Worm (Caenorhabditis elegans) whole organism, young adult: ENCODE data around the gene sams-1.

Source experiments
- B0336.3 ChIP-seq: fragments of 200-800 bp; sonication (Bioruptor generic); IDR thresholded peaks from 2 replicates; pipeline ENCODE4 v1.3.6; 2022; ENCODE audit warnings: missing genetic modification characterization, missing compliant biosample characterization
- F10E7.11 ChIP-seq: sonication (generic microtip); optimal IDR thresholded peaks from 2 replicates; lab custom pipeline; 2017; ENCODE audit warnings: mild to moderate bottlenecking, missing genetic modification characterization, moderate library complexity, missing compliant biosample characterization
- F23B12.7 ChIP-seq: sonication (generic microtip); optimal IDR thresholded peaks from 2 replicates; lab custom pipeline; 2017; ENCODE audit warnings: missing genetic modification characterization, mild to moderate bottlenecking, missing compliant biosample characterization, antibody characterized with exemption, moderate library complexity; ENCODE audit not compliant: insufficient read depth
- F33H1.4 ChIP-seq: fragments of 200-800 bp; sonication (Bioruptor generic); IDR thresholded peaks from 2 replicates; pipeline ENCODE4 v1.3.6; 2022; ENCODE audit warnings: missing genetic modification reagents, missing genetic modification characterization, missing compliant biosample characterization
- F39B2.1 ChIP-seq: fragments of 200-800 bp; sonication (Bioruptor generic); IDR thresholded peaks from 2 replicates; pipeline ENCODE4 v1.3.6; 2022; ENCODE audit warnings: missing genetic modification reagents, missing genetic modification characterization, missing compliant biosample characterization
- F57A8.1 ChIP-seq: fragments of 200-800 bp; sonication (Bioruptor generic); optimal IDR thresholded peaks from 2 replicates; lab custom pipeline; 2018; ENCODE audit warnings: mild to moderate bottlenecking, missing genetic modification characterization, moderate library complexity, missing compliant biosample characterization
- K11D2.4 ChIP-seq: fragments of 200-800 bp; sonication (Bioruptor generic); IDR thresholded peaks from 2 replicates; pipeline ENCODE4 v1.3.6; 2022; ENCODE audit warnings: missing genetic modification reagents, missing genetic modification characterization, missing compliant biosample characterization
- Y79H2A.3 ChIP-seq: fragments of 200-800 bp; sonication (Bioruptor generic); conservative IDR thresholded peaks from 2 replicates; pipeline ENCODE4 v1.3.6; 2022; ENCODE audit warnings: missing genetic modification reagents, missing genetic modification characterization, missing compliant biosample characterization
- ZK185.1 ChIP-seq: sonication (generic microtip); optimal IDR thresholded peaks from 2 replicates; lab custom pipeline; 2016; ENCODE audit warnings: mild to moderate bottlenecking, missing genetic modification characterization, missing compliant biosample characterization; ENCODE audit not compliant: poor library complexity, severe bottlenecking
- atf-7 ChIP-seq: sonication (generic microtip); optimal IDR thresholded peaks from 2 replicates; lab custom pipeline; 2017; ENCODE audit warnings: mild to moderate bottlenecking, missing genetic modification characterization, missing compliant biosample characterization
- attf-6 ChIP-seq: fragments of 200-800 bp; sonication (Bioruptor generic); IDR thresholded peaks from 2 replicates; pipeline ENCODE4 v1.3.6; 2022; ENCODE audit warnings: missing genetic modification reagents, missing genetic modification characterization, missing compliant biosample characterization
- cebp-2 ChIP-seq: fragments of 200-800 bp; sonication (Bioruptor generic); IDR thresholded peaks from 2 replicates; pipeline ENCODE4 v1.3.6; 2022; ENCODE audit warnings: missing genetic modification characterization, missing compliant biosample characterization
- ceh-100 ChIP-seq: fragments of 200-800 bp; sonication (Bioruptor generic); IDR thresholded peaks from 2 replicates; pipeline ENCODE4 v1.3.6; 2022; ENCODE audit warnings: missing genetic modification reagents, missing genetic modification characterization, missing compliant biosample characterization
- ceh-27 ChIP-seq: fragments of 200-800 bp; sonication (Bioruptor generic); optimal IDR thresholded peaks from 2 replicates; lab custom pipeline; 2018; ENCODE audit warnings: mild to moderate bottlenecking, missing genetic modification characterization, moderate library complexity, missing compliant biosample characterization
- ceh-40 ChIP-seq: fragments of 200-800 bp; sonication (Bioruptor generic); IDR thresholded peaks from 2 replicates; pipeline ENCODE4 v1.3.6; 2022; ENCODE audit warnings: missing genetic modification characterization, missing compliant biosample characterization
- ceh-58 ChIP-seq: fragments of 200-800 bp; sonication (Bioruptor generic); IDR thresholded peaks from 2 replicates; pipeline ENCODE4 v1.3.6; 2022; ENCODE audit warnings: missing genetic modification characterization, missing compliant biosample characterization
- die-1 ChIP-seq: sonication (generic microtip); optimal IDR thresholded peaks from 2 replicates; lab custom pipeline; 2016; ENCODE audit warnings: missing genotype, mild to moderate bottlenecking, missing genetic modification characterization, missing compliant biosample characterization
- dox-1 ChIP-seq: fragments of 200-800 bp; sonication (Bioruptor generic); IDR thresholded peaks from 2 replicates; pipeline ENCODE4 v1.3.6; 2022; ENCODE audit warnings: missing genetic modification reagents, missing genetic modification characterization, missing compliant biosample characterization
- efl-1 ChIP-seq: fragments of 150-350 bp; optimal IDR thresholded peaks from 2 replicates; lab custom pipeline; 2014; ENCODE audit warnings: missing biosample characterization, missing genetic modification reagents, missing genetic modification characterization
- egl-44 ChIP-seq: fragments of 200-800 bp; sonication (Bioruptor generic); IDR thresholded peaks from 2 replicates; pipeline ENCODE4 v1.3.6; 2022; ENCODE audit warnings: missing genetic modification reagents, missing genetic modification characterization, missing compliant biosample characterization
- ekl-4 ChIP-seq: fragments of 200-800 bp; sonication (Bioruptor generic); IDR thresholded peaks from 2 replicates; pipeline ENCODE4 v1.3.6; 2022; ENCODE audit warnings: missing genetic modification reagents, missing genetic modification characterization, missing compliant biosample characterization
- hmg-20 ChIP-seq: fragments of 200-800 bp; sonication (Bioruptor generic); IDR thresholded peaks from 2 replicates; pipeline ENCODE4 v1.3.6; 2022; ENCODE audit warnings: missing genetic modification reagents, missing genetic modification characterization, missing compliant biosample characterization
- hsf-1 ChIP-seq: fragments of 200-800 bp; sonication (Bioruptor generic); IDR thresholded peaks from 2 replicates; pipeline ENCODE4 v1.3.6; 2022; ENCODE audit warnings: missing genetic modification reagents, missing genetic modification characterization, missing compliant biosample characterization
- let-607 ChIP-seq, 2 experiments: fragments of 200-800 bp in 1 of 2; sonication (Bioruptor generic) in 1 of 2; sonication (generic microtip) in 1 of 2; optimal IDR thresholded peaks; 2 replicates each; lab custom pipeline; 2016 to 2018; ENCODE audit warnings: mild to moderate bottlenecking in 2 of 2, missing compliant biosample characterization in 2 of 2, missing genetic modification characterization in 2 of 2, moderate library complexity in 2 of 2, missing genotype in 1 of 2
- lin-26 ChIP-seq: fragments of 200-800 bp; sonication (Bioruptor generic); IDR thresholded peaks from 2 replicates; pipeline ENCODE4 v1.3.6; 2022; ENCODE audit warnings: missing genetic modification reagents, missing genetic modification characterization, missing compliant biosample characterization
- lin-40 ChIP-seq: sonication (generic microtip); optimal IDR thresholded peaks from 2 replicates; lab custom pipeline; 2016; ENCODE audit warnings: missing genetic modification characterization, mild to moderate bottlenecking, missing compliant biosample characterization, missing genotype, missing genetic modification reagents
- lsl-1 ChIP-seq: fragments of 200-800 bp; sonication (Bioruptor generic); optimal IDR thresholded peaks from 2 replicates; lab custom pipeline; 2018; ENCODE audit warnings: mild to moderate bottlenecking, missing genetic modification characterization, moderate library complexity, missing compliant biosample characterization
- madf-3 ChIP-seq: fragments of 200-800 bp; sonication (Bioruptor generic); IDR thresholded peaks from 2 replicates; pipeline ENCODE4 v1.3.6; 2022; ENCODE audit warnings: missing genetic modification reagents, missing genetic modification characterization, missing compliant biosample characterization
- mcd-1 ChIP-seq: fragments of 200-800 bp; sonication (Bioruptor generic); IDR thresholded peaks from 2 replicates; pipeline ENCODE4 v1.3.6; 2022; ENCODE audit warnings: missing genetic modification reagents, missing genetic modification characterization, missing compliant biosample characterization
- nhr-120 ChIP-seq: fragments of 200-800 bp; sonication (Bioruptor generic); IDR thresholded peaks from 2 replicates; pipeline ENCODE4 v1.3.6; 2022; ENCODE audit warnings: missing genetic modification characterization, missing compliant biosample characterization
- nhr-179 ChIP-seq: sonication (generic microtip); optimal IDR thresholded peaks from 2 replicates; lab custom pipeline; 2016; ENCODE audit warnings: mild to moderate bottlenecking, missing genetic modification characterization, missing compliant biosample characterization
- nhr-27 ChIP-seq: fragments of 200-800 bp; sonication (Bioruptor generic); optimal IDR thresholded peaks from 2 replicates; lab custom pipeline; 2018; ENCODE audit warnings: mild to moderate bottlenecking, missing genetic modification characterization, moderate library complexity, missing compliant biosample characterization
- pha-4 ChIP-seq: fragments of 150-350 bp; sonication (generic microtip); optimal IDR thresholded peaks from 2 replicates; lab custom pipeline; 2014; ENCODE audit warnings: missing biosample characterization, missing genetic modification reagents, missing genetic modification characterization
- rcor-1 ChIP-seq: fragments of 200-800 bp; sonication (Bioruptor generic); IDR thresholded peaks from 2 replicates; pipeline ENCODE4 v1.3.6; 2022; ENCODE audit warnings: missing genetic modification reagents, missing genetic modification characterization, missing compliant biosample characterization
- sdz-38 ChIP-seq: sonication (generic microtip); optimal IDR thresholded peaks from 2 replicates; lab custom pipeline; 2016; ENCODE audit warnings: missing genotype, missing genetic modification characterization, missing compliant biosample characterization
- sea-2 ChIP-seq: fragments of 200-800 bp; sonication (Bioruptor generic); IDR thresholded peaks from 2 replicates; pipeline ENCODE4 v1.3.6; 2022; ENCODE audit warnings: missing genetic modification characterization, missing compliant biosample characterization
- snpc-1.3 ChIP-seq: sonication (generic microtip); optimal IDR thresholded peaks from 2 replicates; lab custom pipeline; 2017; ENCODE audit warnings: missing genetic modification characterization, mild to moderate bottlenecking, missing compliant biosample characterization, antibody characterized with exemption, moderate library complexity, missing genotype, missing genetic modification reagents; ENCODE audit not compliant: insufficient read depth
- somi-1 ChIP-seq: fragments of 200-800 bp; sonication (Bioruptor generic); optimal IDR thresholded peaks from 2 replicates; lab custom pipeline; 2018; ENCODE audit warnings: mild to moderate bottlenecking, missing genetic modification characterization, missing compliant biosample characterization
- sptf-2 ChIP-seq: fragments of 200-800 bp; sonication (Bioruptor generic); optimal IDR thresholded peaks from 2 replicates; lab custom pipeline; 2018; ENCODE audit warnings: mild to moderate bottlenecking, missing genetic modification characterization, missing compliant biosample characterization
- tbx-9 ChIP-seq: sonication (generic microtip); optimal IDR thresholded peaks from 2 replicates; lab custom pipeline; 2016; ENCODE audit warnings: borderline replicate concordance, missing genetic modification characterization, inconsistent platforms, missing compliant biosample characterization
- tlf-1 ChIP-seq: fragments of 200-800 bp; sonication (Bioruptor generic); optimal IDR thresholded peaks from 2 replicates; lab custom pipeline; 2018; ENCODE audit warnings: mild to moderate bottlenecking, missing genetic modification characterization, missing compliant biosample characterization
- unc-130 ChIP-seq: sonication (generic microtip); optimal IDR thresholded peaks from 2 replicates; lab custom pipeline; 2016; ENCODE audit warnings: missing genetic modification reagents, missing genetic modification characterization, missing compliant biosample characterization
- xnd-1 ChIP-seq: sonication (generic microtip); optimal IDR thresholded peaks from 2 replicates; lab custom pipeline; 2016; ENCODE audit warnings: missing genotype, missing genetic modification reagents, missing genetic modification characterization, missing compliant biosample characterization
- ztf-18 ChIP-seq: sonication (generic microtip); optimal IDR thresholded peaks from 2 replicates; lab custom pipeline; 2016; ENCODE audit warnings: missing genotype, mild to moderate bottlenecking, missing genetic modification characterization, missing compliant biosample characterization
- ztf-3 ChIP-seq: fragments of 200-800 bp; sonication (Bioruptor generic); optimal IDR thresholded peaks from 2 replicates; lab custom pipeline; 2018; ENCODE audit warnings: mild to moderate bottlenecking, missing genetic modification characterization, missing compliant biosample characterization
- ztf-6 ChIP-seq: fragments of 200-800 bp; sonication (Bioruptor generic); IDR thresholded peaks from 2 replicates; pipeline ENCODE4 v1.3.6; 2022; ENCODE audit warnings: missing genetic modification reagents, missing genetic modification characterization, missing compliant biosample characterization

Gene sams-1

ce11 chrX:11934933-11935332, 30.8 kb upstream of the sams-1 start (continued):
- 0 out of 2 replicates have a peak, but pooled peaks have one; percentile 30 for TF ChIP-seq ceh-100
- TF ChIP-seq efl-1, result no peak
- peak; percentile 39 for TF ChIP-seq nhr-179
- TF ChIP-seq F10E7.11 (tag; lab: Kevin White, UChicago), result no peak
- TF ChIP-seq ztf-6 (GFP tag; lab: Robert Waterston, UW), result no peak
- TF ChIP-seq K11D2.4 (GFP tag; lab: Robert Waterston, UW), result peak; percentile 81
- peak; percentile 93 for TF ChIP-seq ZK185.1

- TF ChIP-seq cebp-2 (GFP tag; lab: Robert Waterston, UW) (peak; percentile 95; the same call in 1 of the 2 replicates), mcd-1 (GFP tag; lab: Robert Waterston, UW) (peak; percentile 87), F57A8.1 (GFP tag; lab: Kevin White, UChicago) (peak; percentile 59), Y79H2A.3 (GFP tag; lab: Robert Waterston, UW) (no peak), madf-3 (GFP tag; lab: Robert Waterston, UW) (peak; percentile 75), hsf-1 (GFP tag; lab: Robert Waterston, UW) (no peak; the same call in 1 of the 2 replicates), dox-1 (peak; percentile 98), atf-7 (peak; percentile 98), ceh-27 (GFP tag; lab: Kevin White, UChicago) (peak; percentile 99), attf-6 (GFP tag; lab: Robert Waterston, UW) (no peak), unc-130 (GFP tag; lab: Kevin White, UChicago) (peak; percentile 22), F23B12.7 (tag; lab: Kevin White, UChicago) (peak; percentile 90), hmg-20 (GFP tag; lab: Robert Waterston, UW) (peak; percentile 93), sptf-2 (GFP tag; lab: Kevin White, UChicago) (peak; percentile 55), ztf-3 (GFP tag; lab: Kevin White, UChicago) (peak; percentile 88), rcor-1 (peak; percentile 97), ZK185.1 (peak; percentile 98), F33H1.4 (GFP tag; lab: Robert Waterston, UW) (no peak; the same call in none of the 2 replicates), egl-44 (GFP tag; lab: Robert Waterston, UW) (peak; percentile 89), ztf-18 (tag; lab: Kevin White, UChicago) (peak; percentile 68), somi-1 (GFP tag; lab: Kevin White, UChicago) (peak; percentile 98), ceh-58 (GFP tag; lab: Robert Waterston, UW) (no peak), nhr-120 (GFP tag; lab: Robert Waterston, UW) (peak; percentile 92), F39B2.1 (GFP tag; lab: Robert Waterston, UW) (no peak), ekl-4 (GFP tag; lab: Robert Waterston, UW) (peak; percentile 91), nhr-27 (peak; percentile 87), die-1 (tag; lab: Kevin White, UChicago) (peak; percentile 45), ceh-40 (GFP tag; lab: Robert Waterston, UW) (0 out of 2 replicates have a peak, but pooled peaks have one; percentile 67), lsl-1 (GFP tag; lab: Kevin White, UChicago) (no peak), snpc-1.3 (tag; lab: Kevin White, UChicago) (peak; percentile 24), tlf-1 (GFP tag; lab: Kevin White, UChicago) (peak; percentile 99), ztf-6 (GFP tag; lab: Robert Waterston, UW) (peak; percentile 94), xnd-1 (tag; lab: Kevin White, UChicago) (no peak), let-607 (tag; optimal IDR thresholded peaks at IDR 0.05; lab: Kevin White, UChicago) (peak; percentile 55 to 93), tbx-9 (no peak), B0336.3 (GFP tag; lab: Robert Waterston, UW) (peak; percentile 99), sea-2 (GFP tag; lab: Robert Waterston, UW) (0 out of 2 replicates have a peak, but pooled peaks have one; percentile 49), lin-26 (GFP tag; lab: Robert Waterston, UW) (peak; percentile 79; the same call in 1 of the 2 replicates), lin-40 (tag; lab: Kevin White, UChicago) (peak; percentile 100), sdz-38 (tag; lab: Kevin White, UChicago) (no peak), pha-4 (tag; lab: Kevin White, UChicago) (peak; percentile 96)
Observed at ce11 chrX:11937343-11937935, 28.3 kb upstream of the sams-1 start.
